Worm (Caenorhabditis elegans): ENCODE data around the gene uso-1.

ce11 chrIV:13474132-13474531 lies 19.5 kb upstream of the uso-1 start, which contains the start of gene Y38H8A.2:
- TF ChIP-seq him-1 (tag; optimal IDR thresholded peaks at IDR 0.05) = no peak
- no peak for TF ChIP-seq dao-5 (tag; optimal IDR thresholded peaks at IDR 0.05)
